Fruit fly (Drosophila melanogaster) whole organism, prepupa: Measurements from ENCODE around the gene Bacc.

Source experiments
- CG11762 ChIP-seq: fragments of 200-800 bp; sonication (Bioruptor generic); optimal IDR thresholded peaks from 3 replicates; lab custom pipeline; 2016; ENCODE audit warnings: missing biosample characterization, missing genetic modification characterization; ENCODE audit not compliant: insufficient read depth
- CG11902 ChIP-seq: fragments of 200-800 bp; sonication (Bioruptor generic); optimal IDR thresholded peaks from 3 replicates; lab custom pipeline; 2016; ENCODE audit warnings: missing biosample characterization, missing genetic modification characterization
- CG1621 ChIP-seq: fragments of 200-800 bp; sonication (Bioruptor generic); optimal IDR thresholded peaks from 3 replicates; lab custom pipeline; 2018; ENCODE audit warnings: missing biosample characterization, mild to moderate bottlenecking, missing genetic modification characterization
- CG16779 ChIP-seq: fragments of 200-800 bp; sonication (Bioruptor generic); optimal IDR thresholded peaks from 3 replicates; lab custom pipeline; 2017; ENCODE audit warnings: missing biosample characterization, mild to moderate bottlenecking, missing genetic modification characterization
- CG3032 ChIP-seq: fragments of 200-800 bp; optimal IDR thresholded peaks from 2 replicates; lab custom pipeline; 2019; ENCODE audit warnings: missing biosample characterization, mild to moderate bottlenecking, missing genetic modification characterization, moderate library complexity
- CG32006 ChIP-seq: fragments of 200-800 bp; sonication (Bioruptor generic); optimal IDR thresholded peaks from 3 replicates; lab custom pipeline; 2017; ENCODE audit warnings: missing biosample characterization, mild to moderate bottlenecking, missing genetic modification characterization
- CG34406 ChIP-seq: fragments of 200-800 bp; sonication (Bioruptor generic); optimal IDR thresholded peaks from 3 replicates; lab custom pipeline; 2016; ENCODE audit warnings: missing biosample characterization, missing genetic modification characterization
- CG3919 ChIP-seq: fragments of 200-800 bp; sonication (Bioruptor generic); optimal IDR thresholded peaks from 3 replicates; lab custom pipeline; 2016; ENCODE audit warnings: missing biosample characterization, missing genetic modification characterization
- CG4318 ChIP-seq: fragments of 200-800 bp; sonication (Bioruptor generic); optimal IDR thresholded peaks from 3 replicates; lab custom pipeline; 2017; ENCODE audit warnings: missing biosample characterization, mild to moderate bottlenecking, missing genetic modification characterization
- CG6163 ChIP-seq: fragments of 200-800 bp; sonication (Bioruptor generic); IDR thresholded peaks from 3 replicates; pipeline ENCODE4 v1.3.6; 2022; ENCODE audit warnings: missing biosample characterization, missing genetic modification characterization
- CG6276 ChIP-seq: fragments of 200-800 bp; sonication (Bioruptor generic); optimal IDR thresholded peaks from 2 replicates; lab custom pipeline; 2017; ENCODE audit warnings: missing biosample characterization, mild to moderate bottlenecking, missing genetic modification characterization
- CG6854 ChIP-seq: fragments of 200-800 bp; sonication (Bioruptor generic); optimal IDR thresholded peaks from 2 replicates; lab custom pipeline; 2017; ENCODE audit warnings: missing biosample characterization, mild to moderate bottlenecking, missing genetic modification characterization
- CG7368 ChIP-seq: fragments of 200-800 bp; sonication (Bioruptor generic); optimal IDR thresholded peaks from 3 replicates; lab custom pipeline; 2016; ENCODE audit warnings: missing biosample characterization, missing genetic modification characterization
- CG8119 ChIP-seq: fragments of 200-800 bp; sonication (Bioruptor generic); IDR thresholded peaks from 3 replicates; pipeline ENCODE4 v1.3.6; 2022; ENCODE audit warnings: missing biosample characterization, missing genetic modification characterization
- CG8319 ChIP-seq: fragments of 200-800 bp; sonication (Bioruptor generic); optimal IDR thresholded peaks from 3 replicates; lab custom pipeline; 2016; ENCODE audit warnings: missing biosample characterization, missing genetic modification characterization
- CG8632 ChIP-seq: fragments of 200-800 bp; sonication (Bioruptor generic); optimal IDR thresholded peaks from 3 replicates; lab custom pipeline; 2016; ENCODE audit warnings: missing biosample characterization, missing genetic modification characterization
- CG9139 ChIP-seq: fragments of 200-800 bp; sonication (Bioruptor generic); optimal IDR thresholded peaks from 3 replicates; lab custom pipeline; 2017; ENCODE audit warnings: missing biosample characterization, mild to moderate bottlenecking, missing genetic modification characterization
- Eip75B ChIP-seq: fragments of 200-800 bp; sonication (Bioruptor generic); optimal IDR thresholded peaks from 3 replicates; lab custom pipeline; 2016; ENCODE audit warnings: missing biosample characterization, missing genetic modification characterization
- Eip78C ChIP-seq: fragments of 200-800 bp; sonication (Bioruptor generic); peaks from one replicate; lab custom pipeline; 2016; ENCODE audit warnings: missing biosample characterization, missing genetic modification characterization
- Eip93F ChIP-seq: fragments of 200-800 bp; sonication (Bioruptor generic); optimal IDR thresholded peaks from 2 replicates; lab custom pipeline; 2016; ENCODE audit warnings: missing biosample characterization, mild to moderate bottlenecking, missing genetic modification characterization
- Ets96B ChIP-seq: fragments of 200-800 bp; optimal IDR thresholded peaks from 2 replicates; lab custom pipeline; 2019; ENCODE audit warnings: missing biosample characterization, mild to moderate bottlenecking, missing genetic modification characterization, moderate library complexity
- Hr38 ChIP-seq: sonication (Bioruptor generic); optimal IDR thresholded peaks from 2 replicates; lab custom pipeline; 2016; ENCODE audit warnings: missing biosample characterization, missing genetic modification characterization
- Hr39 ChIP-seq: fragments of 200-800 bp; sonication (Bioruptor generic); optimal IDR thresholded peaks from 2 replicates; lab custom pipeline; 2016; ENCODE audit warnings: missing biosample characterization, missing genetic modification characterization
- Hr4 ChIP-seq: fragments of 200-800 bp; sonication (Bioruptor generic); optimal IDR thresholded peaks from 3 replicates; lab custom pipeline; 2016; ENCODE audit warnings: missing biosample characterization, missing genetic modification characterization
- Lpt ChIP-seq: fragments of 200-800 bp; sonication (Bioruptor generic); optimal IDR thresholded peaks from 3 replicates; lab custom pipeline; 2016; ENCODE audit warnings: missing biosample characterization, missing genetic modification characterization
- Met ChIP-seq: fragments of 200-800 bp; sonication (Bioruptor generic); optimal IDR thresholded peaks from 3 replicates; lab custom pipeline; 2016; ENCODE audit warnings: missing biosample characterization, missing genetic modification characterization
- Smox ChIP-seq: fragments of 200-800 bp; sonication (Bioruptor generic); optimal IDR thresholded peaks from 3 replicates; lab custom pipeline; 2016; ENCODE audit warnings: missing biosample characterization, missing genetic modification characterization
- Sox102F ChIP-seq: fragments of 200-800 bp; sonication (Bioruptor generic); optimal IDR thresholded peaks from 2 replicates; lab custom pipeline; 2016; ENCODE audit warnings: missing biosample characterization, mild to moderate bottlenecking, missing genetic modification characterization
- Sox14 ChIP-seq: fragments of 200-800 bp; sonication (Bioruptor generic); optimal IDR thresholded peaks from 3 replicates; lab custom pipeline; 2016; ENCODE audit warnings: missing biosample characterization, missing genetic modification characterization
- Sox15 ChIP-seq: fragments of 200-800 bp; sonication (Bioruptor generic); optimal IDR thresholded peaks from 3 replicates; lab custom pipeline; 2016; ENCODE audit warnings: missing biosample characterization, missing genetic modification characterization
- achi ChIP-seq: fragments of 200-800 bp; sonication (Bioruptor generic); optimal IDR thresholded peaks from 3 replicates; lab custom pipeline; 2016; ENCODE audit warnings: missing biosample characterization, missing genetic modification characterization
- acj6 ChIP-seq: fragments of 200-800 bp; sonication (Bioruptor generic); optimal IDR thresholded peaks from 3 replicates; lab custom pipeline; 2016; ENCODE audit warnings: missing biosample characterization, missing genetic modification characterization
- dsx ChIP-seq: fragments of 200-800 bp; optimal IDR thresholded peaks from 3 replicates; lab custom pipeline; 2019; ENCODE audit warnings: missing biosample characterization, mild to moderate bottlenecking, missing genetic modification characterization, moderate library complexity; ENCODE audit not compliant: poor library complexity, severe bottlenecking
- eg ChIP-seq: fragments of 200-800 bp; sonication (Bioruptor generic); IDR thresholded peaks from 3 replicates; pipeline ENCODE4 v1.3.6; 2022; ENCODE audit warnings: missing biosample characterization, missing genetic modification characterization
- esn ChIP-seq: fragments of 200-800 bp; sonication (Bioruptor generic); optimal IDR thresholded peaks from 2 replicates; lab custom pipeline; 2016; ENCODE audit warnings: missing biosample characterization, mild to moderate bottlenecking, missing genetic modification characterization, moderate library complexity
- fkh ChIP-seq: fragments of 200-800 bp; sonication (Bioruptor generic); optimal IDR thresholded peaks from 3 replicates; lab custom pipeline; 2017; ENCODE audit warnings: missing biosample characterization, mild to moderate bottlenecking, missing genetic modification characterization, moderate library complexity
- lz ChIP-seq: fragments of 200-800 bp; sonication (Bioruptor generic); optimal IDR thresholded peaks from 3 replicates; lab custom pipeline; 2016; ENCODE audit warnings: missing biosample characterization, missing genetic modification characterization
- salr ChIP-seq, 2 experiments: fragments of 200-800 bp; sonication (Bioruptor generic); optimal IDR thresholded peaks; 3 replicates each; lab custom pipeline; 2016 to 2018; ENCODE audit warnings: missing biosample characterization in 2 of 2, missing genetic modification characterization in 2 of 2, mild to moderate bottlenecking in 1 of 2
- spab ChIP-seq: fragments of 200-800 bp; sonication (Bioruptor generic); optimal IDR thresholded peaks from 2 replicates; lab custom pipeline; 2017; ENCODE audit warnings: missing biosample characterization, mild to moderate bottlenecking, missing genetic modification characterization, missing genetic modification reagents
- ss ChIP-seq, 2 experiments: fragments of 200-800 bp; sonication (Bioruptor generic); optimal IDR thresholded peaks; 2 replicates in 1 of 2; 3 replicates in 1 of 2; lab custom pipeline; 2017 to 2018; ENCODE audit warnings: mild to moderate bottlenecking in 2 of 2, missing biosample characterization in 2 of 2, missing genetic modification characterization in 2 of 2, moderate library complexity in 1 of 2
- topi ChIP-seq: fragments of 200-800 bp; sonication (Bioruptor generic); optimal IDR thresholded peaks from 3 replicates; lab custom pipeline; 2016; ENCODE audit warnings: missing biosample characterization, missing genetic modification characterization
- vri ChIP-seq: fragments of 200-800 bp; sonication (Bioruptor generic); optimal IDR thresholded peaks from 3 replicates; lab custom pipeline; 2016; ENCODE audit warnings: missing biosample characterization, mild to moderate bottlenecking, missing genetic modification characterization

Gene Bacc

dm6 chr2L:2765659-2766373 is 13.6 kb downstream of the Bacc start, which contains the start of the genes Snx21 and aph-1 (continued):
- TF ChIP-seq CG6163 (GFP tag; lab: Robert Waterston, UW) (peak; percentile 89), CG6276 (peak; percentile 85), acj6 (GFP tag; lab: Kevin White, UChicago) (peak; percentile 93), CG3919 (GFP tag; lab: Kevin White, UChicago) (peak; percentile 86), Eip93F (GFP tag; lab: Kevin White, UChicago) (peak; percentile 87), CG4318 (GFP tag; lab: Kevin White, UChicago) (peak; percentile 84), spab (GFP tag; lab: Kevin White, UChicago) (peak; percentile 81), eg (GFP tag; lab: Robert Waterston, UW) (peak; percentile 87), topi (GFP tag; lab: Kevin White, UChicago) (peak; percentile 84), lz (GFP tag; lab: Kevin White, UChicago) (peak; percentile 93), vri (GFP tag; lab: Kevin White, UChicago) (peak; percentile 72), CG34406 (peak; percentile 89), Hr38 (no peak), esn (GFP tag; lab: Kevin White, UChicago) (peak; percentile 93), Hr4 (GFP tag; lab: Kevin White, UChicago) (peak; percentile 91), CG11902 (GFP tag; lab: Kevin White, UChicago) (peak; percentile 87), CG9139 (peak; percentile 84), Ets96B (tag; lab: Kevin White, UChicago) (peak; percentile 90), Hr39 (peak; percentile 92), Eip75B (GFP tag; lab: Kevin White, UChicago) (peak; percentile 88), CG11762 (peak; percentile 89), CG8632 (peak; percentile 90), fkh (GFP tag; lab: Kevin White, UChicago) (peak; percentile 85), CG8119 (GFP tag; lab: Robert Waterston, UW) (peak; percentile 88), CG8319 (GFP tag; lab: Kevin White, UChicago) (peak; percentile 72)

dm6 chr2L:2767627-2768026 is 15.4 kb downstream of the Bacc start, which contains the start of the genes Taf10b and Taf10:
TSS of gene Taf10b (minus strand) at chr2L:2767845.
TSS of gene Taf10 (plus strand) at chr2L:2767890.
- TF ChIP-seq CG6163 (GFP tag; lab: Robert Waterston, UW): 0 out of 3 replicates have a peak, but pooled peaks have one; percentile 23
- no peak for TF ChIP-seq Eip75B (GFP tag; lab: Kevin White, UChicago)
- TF ChIP-seq CG1621: peak; percentile 99
- TF ChIP-seq Eip78C (GFP tag; lab: Kevin White, UChicago): peak; percentile 31
- TF ChIP-seq CG3032: no peak
- peak; percentile 37 for TF ChIP-seq Sox14 (GFP tag; lab: Kevin White, UChicago)
- TF ChIP-seq Lpt (GFP tag; lab: Kevin White, UChicago): no peak
- peak; percentile 37 for TF ChIP-seq esn (GFP tag; lab: Kevin White, UChicago)
- peak; percentile 72 for TF ChIP-seq dsx (GFP tag; lab: Kevin White, UChicago)
- TF ChIP-seq fkh (GFP tag; lab: Kevin White, UChicago): peak; percentile 88
- no peak for TF ChIP-seq Smox (GFP tag; lab: Kevin White, UChicago)
- peak; percentile 39 for TF ChIP-seq CG6854 (GFP tag; lab: Kevin White, UChicago)
- TF ChIP-seq CG32006 (GFP tag; lab: Kevin White, UChicago): no peak

DNA sequence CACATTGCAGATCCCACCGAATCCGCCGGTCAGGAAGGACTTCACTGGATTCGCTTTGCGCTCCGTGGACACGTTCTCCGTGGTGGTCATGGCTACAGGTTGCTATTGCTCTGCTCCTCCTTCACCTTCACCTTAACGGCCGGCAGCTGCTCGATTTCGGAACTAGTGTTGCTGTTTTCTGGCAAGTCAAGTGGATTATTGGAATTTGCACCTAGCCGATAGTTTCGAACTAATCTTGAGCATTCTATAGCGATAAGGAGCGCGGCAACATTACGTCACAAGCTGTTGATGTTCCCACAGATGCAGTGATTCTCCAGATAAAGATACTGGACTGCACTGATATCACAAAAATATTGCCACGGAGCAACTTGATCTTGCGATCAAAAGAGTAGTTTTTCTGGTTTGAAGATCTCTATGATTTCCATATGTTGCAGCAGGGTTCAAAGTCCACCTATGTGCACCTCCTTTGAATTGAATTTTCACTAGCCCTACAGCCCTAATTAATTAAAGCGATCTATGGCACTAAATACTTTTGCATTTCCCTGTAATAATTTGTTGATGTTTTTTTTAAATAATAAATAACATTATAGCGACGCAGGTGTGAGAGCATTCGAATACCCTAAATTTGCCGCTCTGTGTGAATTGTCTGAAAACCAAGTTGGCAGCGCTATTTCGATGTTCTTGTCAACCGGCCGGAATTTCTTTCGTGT is 17.4 kb downstream of the Bacc start, which contains the start of the genes colt and HINT1:
Gene colt (minus strand): TSS at position 594 of the 710 bp plus-strand sequence.
Gene HINT1 (plus strand): TSS at position 660 of the 710 bp plus-strand sequence.
- TF ChIP-seq vri (GFP tag; lab: Kevin White, UChicago) (peak; percentile 45), Lpt (GFP tag; lab: Kevin White, UChicago) (peak; percentile 78), salr (GFP tag; optimal IDR thresholded peaks at IDR 0.05; lab: Kevin White, UChicago) (peak; percentile 51 to 77), Sox102F (peak; percentile 40), CG32006 (GFP tag; lab: Kevin White, UChicago) (peak; percentile 64), Sox15 (GFP tag; lab: Kevin White, UChicago) (no peak), CG11902 (GFP tag; lab: Kevin White, UChicago) (no peak), Ets96B (tag; lab: Kevin White, UChicago) (peak; percentile 62), ss (GFP tag; optimal IDR thresholded peaks at IDR 0.05; lab: Kevin White, UChicago) (peak; percentile 97 to 99), CG7368 (GFP tag; lab: Kevin White, UChicago) (peak; percentile 66), Eip78C (GFP tag; lab: Kevin White, UChicago) (peak; percentile 87), dsx (GFP tag; lab: Kevin White, UChicago) (peak; percentile 75), Smox (GFP tag; lab: Kevin White, UChicago) (no peak), topi (GFP tag; lab: Kevin White, UChicago) (peak; percentile 60), achi (GFP tag; lab: Kevin White, UChicago) (peak; percentile 47), CG16779 (tag; lab: Kevin White, UChicago) (peak; percentile 92), eg (GFP tag; lab: Robert Waterston, UW) (peak; percentile 60; the same call in 1 of the 3 replicates), CG8632 (no peak), CG34406 (peak; percentile 41), Sox14 (GFP tag; lab: Kevin White, UChicago) (peak; percentile 70), Met (GFP tag; lab: Kevin White, UChicago) (no peak), CG6163 (GFP tag; lab: Robert Waterston, UW) (peak; percentile 52; the same call in 2 of the 3 replicates), Hr38 (no peak)
